Worm (Caenorhabditis elegans) whole organism, L2 larva: ENCODE measurements around the gene F42A9.6.

Source experiments
- C34F6.9 ChIP-seq: fragments of 150-350 bp; optimal IDR thresholded peaks from 2 replicates; lab custom pipeline; 2014; ENCODE audit warnings: missing biosample characterization, missing genetic modification characterization
- F13H6.1 ChIP-seq: sonication (generic microtip); optimal IDR thresholded peaks from 2 replicates; lab custom pipeline; 2016; ENCODE audit warnings: missing genetic modification characterization, missing compliant biosample characterization
- R02D3.7 ChIP-seq: fragments of 150-350 bp; optimal IDR thresholded peaks from 2 replicates; lab custom pipeline; 2014; ENCODE audit warnings: missing biosample characterization, missing genetic modification characterization
- Y55F3AM.14 ChIP-seq: fragments of 200-800 bp; sonication (Bioruptor generic); optimal IDR thresholded peaks from 2 replicates; lab custom pipeline; 2018; ENCODE audit warnings: mild to moderate bottlenecking, missing genetic modification characterization, missing compliant biosample characterization
- ZK546.5 ChIP-seq: sonication (generic microtip); optimal IDR thresholded peaks from 2 replicates; lab custom pipeline; 2017; ENCODE audit warnings: missing biosample characterization, missing genetic modification characterization
- aly-2 ChIP-seq: fragments of 150-350 bp; optimal IDR thresholded peaks from 2 replicates; lab custom pipeline; 2014; ENCODE audit warnings: missing biosample characterization, missing genetic modification characterization
- ceh-82 ChIP-seq: fragments of 150-350 bp; optimal IDR thresholded peaks from 2 replicates; lab custom pipeline; 2014; ENCODE audit warnings: missing biosample characterization, missing genetic modification characterization
- crh-2 ChIP-seq: sonication (generic microtip); optimal IDR thresholded peaks from 2 replicates; lab custom pipeline; 2017; ENCODE audit warnings: missing biosample characterization, missing genetic modification characterization
- egl-27 ChIP-seq: sonication (generic microtip); optimal IDR thresholded peaks from 3 replicates; lab custom pipeline; 2017; ENCODE audit warnings: missing biosample characterization, missing genetic modification reagents, missing genetic modification characterization
- elt-1 ChIP-seq: fragments of 150-350 bp; optimal IDR thresholded peaks from 2 replicates; lab custom pipeline; 2014; ENCODE audit warnings: missing biosample characterization, missing genetic modification characterization
- fos-1 ChIP-seq: fragments of 150-350 bp; optimal IDR thresholded peaks from 2 replicates; lab custom pipeline; 2014; ENCODE audit warnings: missing biosample characterization, missing genetic modification characterization
- gmeb-1 ChIP-seq: fragments of 150-350 bp; optimal IDR thresholded peaks from 2 replicates; lab custom pipeline; 2014; ENCODE audit warnings: missing biosample characterization, missing genetic modification characterization
- lin-13 ChIP-seq: fragments of 150-350 bp; optimal IDR thresholded peaks from 2 replicates; lab custom pipeline; 2014; ENCODE audit warnings: missing biosample characterization, missing genetic modification reagents, missing genetic modification characterization
- lsy-2 ChIP-seq, 2 experiments: fragments of 150-350 bp in 1 of 2; sonication (generic microtip) in 1 of 2; optimal IDR thresholded peaks; 2 replicates each; lab custom pipeline; 2014 to 2017; ENCODE audit warnings: missing biosample characterization in 2 of 2, missing genetic modification characterization in 2 of 2
- mab-5 ChIP-seq: fragments of 150-350 bp; optimal IDR thresholded peaks from 2 replicates; lab custom pipeline; 2014; ENCODE audit warnings: missing biosample characterization, missing genetic modification characterization
- mdl-1 ChIP-seq, 2 experiments: fragments of 150-350 bp in 1 of 2; sonication (generic microtip) in 1 of 2; optimal IDR thresholded peaks; 2 replicates each; lab custom pipeline; 2017; ENCODE audit warnings: missing biosample characterization in 2 of 2, missing genetic modification characterization in 2 of 2
- nhr-10 ChIP-seq: sonication (generic microtip); optimal IDR thresholded peaks from 2 replicates; lab custom pipeline; 2017; ENCODE audit warnings: missing biosample characterization, missing genetic modification characterization
- nhr-12 ChIP-seq: fragments of 150-350 bp; optimal IDR thresholded peaks from 2 replicates; lab custom pipeline; 2014; ENCODE audit warnings: missing biosample characterization, missing genetic modification characterization
- nhr-129 ChIP-seq: fragments of 150-350 bp; optimal IDR thresholded peaks from 2 replicates; lab custom pipeline; 2014; ENCODE audit warnings: missing biosample characterization, missing genetic modification characterization
- nhr-25 ChIP-seq: fragments of 150-350 bp; sonication (generic microtip); optimal IDR thresholded peaks from 3 replicates; lab custom pipeline; 2014; ENCODE audit warnings: missing biosample characterization, missing genetic modification characterization
- nhr-6 ChIP-seq: fragments of 150-350 bp; optimal IDR thresholded peaks from 2 replicates; lab custom pipeline; 2014; ENCODE audit warnings: missing biosample characterization, missing genetic modification characterization
- peb-1 ChIP-seq: fragments of 150-350 bp; optimal IDR thresholded peaks from 2 replicates; lab custom pipeline; 2014; ENCODE audit warnings: missing biosample characterization, missing genetic modification characterization
- skn-1 ChIP-seq: sonication (generic microtip); optimal IDR thresholded peaks from 2 replicates; lab custom pipeline; 2017; ENCODE audit warnings: missing biosample characterization, missing genetic modification characterization
- sma-3 ChIP-seq: sonication (generic microtip); optimal IDR thresholded peaks from 2 replicates; lab custom pipeline; 2016; ENCODE audit warnings: missing genetic modification reagents, missing genetic modification characterization, missing compliant biosample characterization
- sma-9 ChIP-seq, 2 experiments: fragments of 150-350 bp in 1 of 2; sonication (generic microtip) in 1 of 2; optimal IDR thresholded peaks; 2 replicates each; lab custom pipeline; 2014 to 2016; ENCODE audit warnings: missing genetic modification characterization in 2 of 2, mild to moderate bottlenecking in 1 of 2, missing biosample characterization in 1 of 2, missing compliant biosample characterization in 1 of 2, missing genetic modification reagents in 1 of 2, moderate library complexity in 1 of 2
- unc-55 ChIP-seq: fragments of 150-350 bp; sonication (generic microtip); optimal IDR thresholded peaks from 3 replicates; lab custom pipeline; 2014; ENCODE audit warnings: missing biosample characterization, missing genetic modification reagents, missing genetic modification characterization
- ztf-1 ChIP-seq: fragments of 200-800 bp; sonication (Bioruptor generic); conservative IDR thresholded peaks from 2 replicates; pipeline ENCODE4 v1.3.6; 2022; ENCODE audit warnings: missing genetic modification characterization, missing compliant biosample characterization

Gene F42A9.6

DNA sequence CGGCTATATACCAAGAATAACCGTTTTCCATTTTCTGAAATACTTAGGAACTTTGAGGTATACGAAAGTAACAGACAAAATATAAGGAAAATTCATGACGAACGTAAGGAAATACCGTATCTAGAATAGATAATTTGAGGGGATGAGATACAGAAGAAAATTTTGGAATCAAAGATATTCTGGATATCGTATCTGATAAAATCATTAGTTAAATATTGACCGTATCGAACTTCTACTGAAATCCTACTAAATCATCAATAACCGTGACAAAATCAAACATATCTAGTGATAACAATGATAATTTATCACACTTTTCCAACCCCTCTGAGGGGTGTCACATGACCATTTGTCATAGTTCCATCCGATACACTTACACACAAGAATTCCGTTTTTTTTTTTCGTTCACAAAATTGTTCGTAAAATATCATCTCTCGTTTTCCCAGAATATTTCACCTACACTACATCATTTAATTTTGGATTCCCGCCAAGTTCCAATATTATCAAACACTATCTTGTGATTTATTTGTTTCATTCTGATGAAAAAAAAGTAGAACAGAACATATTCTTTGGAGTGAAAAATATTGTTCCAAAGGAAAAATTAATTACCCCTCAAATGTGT is 8.2 kb upstream of the F42A9.6 start, which contains the start of gene Y59H11AR.4:
Y59H11AR.4 (minus strand) TSS at position 51 of the 619 bp plus-strand sequence.
- no peak for TF ChIP-seq skn-1 (tag; lab: Kevin White, UChicago)
- TF ChIP-seq R02D3.7 (tag; lab: Kevin White, UChicago): no peak
- peak; percentile 6 for TF ChIP-seq sma-9 (GFP tag; optimal IDR thresholded peaks at IDR 0.05; lab: Kevin White, UChicago)
- TF ChIP-seq sma-9 (tag; optimal IDR thresholded peaks at IDR 0.05; lab: Kevin White, UChicago): no peak

DNA sequence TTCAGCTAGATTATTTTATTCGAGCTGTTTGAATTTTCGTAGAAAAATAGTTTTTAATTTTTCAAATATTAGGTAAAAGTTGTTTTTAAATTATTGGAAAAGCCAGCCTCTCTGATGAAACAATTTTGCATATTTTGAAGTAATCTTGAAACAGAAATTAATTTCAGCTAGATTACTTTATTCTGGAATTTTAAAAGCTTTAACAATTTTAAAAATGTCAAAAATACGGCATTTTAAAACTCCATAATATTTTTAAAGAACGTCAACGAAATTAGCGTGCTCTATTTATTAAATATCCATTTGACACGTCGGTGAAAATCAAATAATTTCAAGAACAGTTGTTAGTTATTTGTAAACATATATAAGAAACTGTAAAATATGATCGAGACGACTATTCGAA is 6.2 kb upstream of the F42A9.6 start, which contains the start of gene Y59H11AR.10:
Y59H11AR.10 (plus strand) TSS at position 301 of the 400 bp plus-strand sequence.
- TF ChIP-seq gmeb-1 (tag; lab: Kevin White, UChicago): no peak
- TF ChIP-seq lin-13 (GFP tag; lab: Kevin White, UChicago): no peak
- no peak for TF ChIP-seq sma-3
- no peak for TF ChIP-seq nhr-10 (tag; lab: Kevin White, UChicago)

DNA sequence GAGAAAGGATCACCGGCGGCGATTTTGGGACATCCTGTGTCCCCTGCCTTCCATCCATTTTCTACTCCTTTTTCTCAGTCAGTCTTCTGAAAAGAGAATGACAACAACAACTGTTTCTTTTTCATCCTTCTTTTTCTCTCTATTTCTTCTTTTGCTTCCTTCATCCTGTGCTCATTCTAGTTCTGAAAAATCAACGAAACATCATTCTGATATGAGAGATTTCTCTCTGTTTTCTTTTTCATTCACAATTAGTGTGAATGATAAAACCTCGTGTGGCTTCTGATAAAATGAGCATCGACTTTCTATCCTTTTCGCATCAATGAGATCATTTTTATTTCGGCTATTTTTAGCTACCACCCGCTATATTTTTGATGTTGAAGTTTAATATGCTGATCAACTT is 3.8 kb upstream of the F42A9.6 start:
- TF ChIP-seq lsy-2 (tag; optimal IDR thresholded peaks at IDR 0.05; lab: Kevin White, UChicago) (peak in 1 of 2 experiments; percentile 49), aly-2 (tag; lab: Kevin White, UChicago) (no peak), sma-9 (GFP tag; optimal IDR thresholded peaks at IDR 0.05; lab: Kevin White, UChicago) (peak; percentile 67), sma-9 (tag; optimal IDR thresholded peaks at IDR 0.05; lab: Kevin White, UChicago) (no peak), F13H6.1 (tag; lab: Kevin White, UChicago) (peak; percentile 33), skn-1 (tag; lab: Kevin White, UChicago) (no peak), C34F6.9 (peak; percentile 66), nhr-6 (tag; lab: Kevin White, UChicago) (peak; percentile 13), nhr-25 (tag; lab: Kevin White, UChicago) (no peak), nhr-129 (peak; percentile 48), mdl-1 (tag; optimal IDR thresholded peaks at IDR 0.05; lab: Kevin White, UChicago) (no peak), nhr-12 (tag; lab: Kevin White, UChicago) (no peak)

- TF ChIP-seq egl-27 (tag; lab: Kevin White, UChicago): no peak
- TF ChIP-seq unc-55: peak; percentile 68
- no peak for TF ChIP-seq ZK546.5 (tag; lab: Kevin White, UChicago)
- TF ChIP-seq crh-2: no peak
- TF ChIP-seq R02D3.7 (tag; lab: Kevin White, UChicago): no peak
- TF ChIP-seq nhr-129: no peak
- TF ChIP-seq ztf-1 (GFP tag; lab: Robert Waterston, UW): no peak
- TF ChIP-seq mab-5 (tag; lab: Kevin White, UChicago): peak; percentile 17
- TF ChIP-seq ceh-82: no peak
These were observed 830 bp upstream of the F42A9.6 start for ce11 chrIV:8608204-8608603.

DNA sequence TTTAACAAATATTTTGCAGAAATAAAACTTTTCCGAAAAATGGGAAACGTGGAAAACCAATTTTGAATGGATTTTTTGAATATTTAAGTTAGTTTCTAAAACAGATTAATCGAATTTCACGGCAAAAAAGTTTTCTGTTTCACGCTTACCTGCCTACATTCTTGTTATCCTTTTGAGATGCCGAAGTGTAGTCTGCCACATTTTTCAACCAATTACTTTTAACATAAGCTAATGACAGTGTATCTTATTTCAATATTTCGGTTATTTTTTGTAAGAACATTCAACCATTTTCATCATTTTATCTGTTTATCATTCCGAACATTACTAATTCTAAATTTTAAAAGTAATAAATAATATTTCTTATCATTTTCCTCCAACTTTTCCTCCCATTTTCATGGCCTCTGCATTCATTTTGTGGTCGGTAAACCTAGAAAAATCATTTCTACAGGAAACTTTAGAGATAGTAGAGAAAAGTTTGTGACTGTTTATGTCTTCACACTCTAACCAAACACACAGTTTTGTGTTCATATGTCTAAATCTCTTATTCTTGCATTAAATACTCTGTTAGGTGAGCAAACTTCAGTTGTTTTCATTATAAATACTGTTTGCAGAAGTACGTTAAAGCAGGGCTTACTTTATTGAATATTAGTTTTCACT is 3.0 kb downstream of the F42A9.6 start, which contains the start of the genes F42A9.17 and cyp-33E2:
F42A9.17 (minus strand) TSS at position 51 of the 657 bp plus-strand sequence.
cyp-33E2 (plus strand) TSS at position 449 of the 657 bp plus-strand sequence.
- TF ChIP-seq sma-9 (GFP tag; optimal IDR thresholded peaks at IDR 0.05; lab: Kevin White, UChicago): peak; percentile 12
- TF ChIP-seq sma-9 (tag; optimal IDR thresholded peaks at IDR 0.05; lab: Kevin White, UChicago): no peak
- no peak for TF ChIP-seq ceh-82
- TF ChIP-seq peb-1 (tag; lab: Kevin White, UChicago): no peak
- TF ChIP-seq crh-2: peak; percentile 35
- no peak for TF ChIP-seq nhr-6 (tag; lab: Kevin White, UChicago)
- no peak for TF ChIP-seq skn-1 (tag; lab: Kevin White, UChicago)
- TF ChIP-seq gmeb-1 (tag; lab: Kevin White, UChicago): peak; percentile 21
- TF ChIP-seq C34F6.9: no peak
- no peak for TF ChIP-seq Y55F3AM.14 (GFP tag; lab: Kevin White, UChicago)
- peak; percentile 93 for TF ChIP-seq fos-1 (tag; lab: Kevin White, UChicago)
- TF ChIP-seq, all 48 proteins: peak for 4

DNA sequence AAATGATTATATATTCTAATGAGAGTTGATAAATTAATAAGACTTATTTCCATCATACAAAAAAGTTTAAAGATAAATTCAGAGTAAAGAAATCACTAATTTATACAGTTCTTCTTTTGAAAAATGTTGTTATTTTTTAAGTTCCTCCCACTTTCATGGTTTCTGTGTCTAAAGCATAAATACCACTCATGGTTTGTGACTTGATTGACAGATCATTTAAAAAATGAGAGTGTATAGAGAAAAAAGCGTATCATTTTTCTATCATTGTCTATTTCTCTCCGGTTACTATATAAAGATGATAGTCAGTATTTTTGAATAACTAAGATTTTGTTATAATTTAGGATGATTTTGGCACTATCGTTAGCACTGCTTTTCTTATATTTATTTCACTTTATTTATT is 5.6 kb downstream of the F42A9.6 start, which contains the start of gene cyp-33E3:
cyp-33E3 (plus strand) TSS at position 316 of the 400 bp plus-strand sequence.
- TF ChIP-seq fos-1 (tag; lab: Kevin White, UChicago) (peak; percentile 40), elt-1 (tag; lab: Kevin White, UChicago) (no peak)
- TF ChIP-seq, all 48 proteins: peak for 1
